Fruit fly (Drosophila melanogaster) whole organism, adult: ENCODE measurements around the gene CG15130.

ENCODE experiments used
- CG1620 ChIP-seq: fragments of 200-800 bp; sonication (Bioruptor generic); optimal IDR thresholded peaks from 2 replicates; lab custom pipeline; 2016; ENCODE audit warnings: missing biosample characterization, missing genetic modification characterization
- CG7045 ChIP-seq: fragments of 200-800 bp; sonication (Bioruptor generic); optimal IDR thresholded peaks from 2 replicates; lab custom pipeline; 2017; ENCODE audit warnings: missing biosample characterization, mild to moderate bottlenecking, missing genetic modification characterization
- Clk ChIP-seq: fragments of 200-800 bp; sonication (Bioruptor generic); optimal IDR thresholded peaks from 2 replicates; lab custom pipeline; 2017; ENCODE audit warnings: missing biosample characterization, missing genetic modification characterization
- Mnt ChIP-seq: fragments of 200-800 bp; sonication (Bioruptor generic); optimal IDR thresholded peaks from 2 replicates; lab custom pipeline; 2016; ENCODE audit warnings: missing biosample characterization, mild to moderate bottlenecking, missing genetic modification characterization
- pad ChIP-seq: fragments of 200-800 bp; sonication (Bioruptor generic); optimal IDR thresholded peaks from 3 replicates; lab custom pipeline; 2017; ENCODE audit warnings: missing biosample characterization, missing genetic modification characterization, mild to moderate bottlenecking, moderate library complexity, missing genetic modification reagents

- TF ChIP-seq Mnt (GFP tag; lab: Kevin White, UChicago), result no peak
- TF ChIP-seq CG7045 (GFP tag; lab: Kevin White, UChicago), result no peak
- no peak for TF ChIP-seq Clk (GFP tag; lab: Kevin White, UChicago)
- TF ChIP-seq pad (GFP tag; lab: Kevin White, UChicago), result no peak
- no peak for TF ChIP-seq CG1620 (GFP tag; lab: Kevin White, UChicago)
These were observed 3.9 kb upstream of the CG15130 start for dm6 chr2L:20428382-20428755.
